Worm (Caenorhabditis elegans) whole organism, early embryonic: ENCODE measurements around the gene ugt-66.

Source experiments
- B0310.2 ChIP-seq: sonication (generic microtip); optimal IDR thresholded peaks from 2 replicates; lab custom pipeline; 2016; ENCODE audit warnings: mild to moderate bottlenecking, missing genetic modification characterization, missing compliant biosample characterization
- F13C5.2 ChIP-seq: sonication (generic microtip); optimal IDR thresholded peaks from 2 replicates; lab custom pipeline; 2017; ENCODE audit warnings: mild to moderate bottlenecking, missing genetic modification characterization, inconsistent platforms, missing compliant biosample characterization
- aly-1 ChIP-seq: sonication (generic microtip); optimal IDR thresholded peaks from 2 replicates; lab custom pipeline; 2016; ENCODE audit warnings: missing genetic modification characterization, missing compliant biosample characterization
- ama-1 ChIP-seq: fragments of 150-350 bp; optimal IDR thresholded peaks from 2 replicates; lab custom pipeline; 2014
- ceh-13 ChIP-seq: fragments of 200-800 bp; sonication (Bioruptor generic); optimal IDR thresholded peaks from 2 replicates; lab custom pipeline; 2018; ENCODE audit warnings: mild to moderate bottlenecking, missing genetic modification characterization, missing compliant biosample characterization
- ceh-36 ChIP-seq: sonication (generic microtip); optimal IDR thresholded peaks from 2 replicates; lab custom pipeline; 2016; ENCODE audit warnings: missing genetic modification characterization, inconsistent platforms, missing compliant biosample characterization
- ets-7 ChIP-seq: sonication (generic microtip); optimal IDR thresholded peaks from 2 replicates; lab custom pipeline; 2016; ENCODE audit warnings: missing genotype, missing genetic modification characterization, missing compliant biosample characterization
- flt-1 ChIP-seq: fragments of 200-800 bp; sonication (Bioruptor generic); IDR thresholded peaks from 2 replicates; pipeline ENCODE4 v1.3.6; 2022; ENCODE audit warnings: missing genetic modification characterization, missing compliant biosample characterization
- hmbx-1 ChIP-seq: sonication (generic microtip); optimal IDR thresholded peaks from 2 replicates; lab custom pipeline; 2016; ENCODE audit warnings: mild to moderate bottlenecking, missing genetic modification characterization, missing compliant biosample characterization
- hmg-4 ChIP-seq: fragments of 200-800 bp; sonication (Bioruptor generic); optimal IDR thresholded peaks from 2 replicates; lab custom pipeline; 2018; ENCODE audit warnings: mild to moderate bottlenecking, missing genetic modification characterization, missing compliant biosample characterization
- hnd-1 ChIP-seq: sonication (generic microtip); optimal IDR thresholded peaks from 2 replicates; lab custom pipeline; 2016; ENCODE audit warnings: missing genetic modification characterization, missing compliant biosample characterization
- pes-1 ChIP-seq: fragments of 200-800 bp; sonication (Bioruptor generic); IDR thresholded peaks from 2 replicates; pipeline ENCODE4 v1.3.6; 2022; ENCODE audit warnings: missing genetic modification reagents, missing genetic modification characterization, missing compliant biosample characterization
- scrt-1 ChIP-seq: fragments of 200-800 bp; sonication (Bioruptor generic); IDR thresholded peaks from 2 replicates; pipeline ENCODE4 v1.3.6; 2022; ENCODE audit warnings: missing genetic modification characterization, missing compliant biosample characterization
- sea-1 ChIP-seq: fragments of 200-800 bp; sonication (Bioruptor generic); conservative IDR thresholded peaks from 2 replicates; pipeline ENCODE4 v1.3.6; 2022; ENCODE audit warnings: missing genetic modification characterization, missing compliant biosample characterization
- tbx-11 ChIP-seq: fragments of 200-800 bp; sonication (Bioruptor generic); IDR thresholded peaks from 2 replicates; pipeline ENCODE4 v1.3.6; 2022; ENCODE audit warnings: missing genetic modification characterization, missing compliant biosample characterization
- tbx-37 ChIP-seq: fragments of 200-800 bp; sonication (Bioruptor generic); conservative IDR thresholded peaks from 2 replicates; pipeline ENCODE4 v1.3.6; 2022; ENCODE audit warnings: missing genetic modification reagents, missing genetic modification characterization, missing compliant biosample characterization
- tra-4 ChIP-seq: sonication (generic microtip); optimal IDR thresholded peaks from 2 replicates; lab custom pipeline; 2017; ENCODE audit warnings: missing genetic modification characterization, missing compliant biosample characterization

The ugt-66 gene

ce11 chrIII:6215943-6216342, 21.6 kb upstream of the ugt-66 start:
- TF ChIP-seq hnd-1 (tag; lab: Kevin White, UChicago) (no peak), ceh-13 (GFP tag; lab: Kevin White, UChicago) (no peak), B0310.2 (tag; lab: Kevin White, UChicago) (no peak), tbx-11 (GFP tag; lab: Robert Waterston, UW) (no peak), scrt-1 (no peak), tbx-37 (GFP tag; lab: Robert Waterston, UW) (no peak), ama-1 (lab: Kevin White, UChicago) (no peak), ets-7 (tag; lab: Kevin White, UChicago) (no peak), aly-1 (tag; lab: Kevin White, UChicago) (no peak), sea-1 (GFP tag; lab: Robert Waterston, UW) (no peak), ceh-36 (no peak)

DNA sequence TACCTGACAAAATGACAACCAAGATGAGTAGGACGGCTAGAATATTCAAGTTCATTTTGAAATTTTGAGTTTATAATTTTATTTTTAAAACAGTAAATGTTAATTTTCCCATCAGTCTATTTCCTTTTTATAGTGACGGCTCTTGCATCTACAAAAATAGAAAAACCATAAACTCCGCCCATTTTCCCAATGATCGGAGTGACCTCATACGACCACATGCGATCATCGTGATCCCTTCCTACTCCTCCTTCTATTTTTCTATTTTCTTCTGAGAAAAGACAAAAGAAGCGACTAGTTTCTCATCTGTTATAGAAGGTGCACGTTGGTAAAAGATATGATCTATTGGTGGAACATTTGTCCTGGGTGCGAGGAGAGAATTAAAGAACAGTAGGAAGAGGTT, 21.1 kb upstream of the ugt-66 start, which contains the start of gene C23G10.11:
TSS of gene C23G10.11 (minus strand) at position 101 of the 400 bp plus-strand sequence.
- TF ChIP-seq hnd-1 (tag; lab: Kevin White, UChicago) (no peak), ceh-13 (GFP tag; lab: Kevin White, UChicago) (no peak), ceh-36 (no peak), pes-1 (GFP tag; lab: Robert Waterston, UW) (no peak), sea-1 (GFP tag; lab: Robert Waterston, UW) (no peak), B0310.2 (tag; lab: Kevin White, UChicago) (no peak), tra-4 (tag; lab: Kevin White, UChicago) (no peak)

- TF ChIP-seq tbx-37 (GFP tag; lab: Robert Waterston, UW) = no peak
- no peak for TF ChIP-seq tbx-11 (GFP tag; lab: Robert Waterston, UW)
- no peak for TF ChIP-seq tra-4 (tag; lab: Kevin White, UChicago)
- TF ChIP-seq hmg-4 (GFP tag; lab: Kevin White, UChicago) = no peak
- TF ChIP-seq aly-1 (tag; lab: Kevin White, UChicago) = no peak
- TF ChIP-seq hmbx-1 (tag; lab: Kevin White, UChicago) = no peak
- TF ChIP-seq ama-1 (lab: Kevin White, UChicago) = no peak
- no peak for TF ChIP-seq hnd-1 (tag; lab: Kevin White, UChicago)
- no peak for TF ChIP-seq scrt-1
Observed at ce11 chrIII:6213915-6214314, 19.5 kb upstream of the ugt-66 start, which contains the start of gene C23G10.10. C23G10.10 (minus strand) TSS chrIII:6214015.

DNA sequence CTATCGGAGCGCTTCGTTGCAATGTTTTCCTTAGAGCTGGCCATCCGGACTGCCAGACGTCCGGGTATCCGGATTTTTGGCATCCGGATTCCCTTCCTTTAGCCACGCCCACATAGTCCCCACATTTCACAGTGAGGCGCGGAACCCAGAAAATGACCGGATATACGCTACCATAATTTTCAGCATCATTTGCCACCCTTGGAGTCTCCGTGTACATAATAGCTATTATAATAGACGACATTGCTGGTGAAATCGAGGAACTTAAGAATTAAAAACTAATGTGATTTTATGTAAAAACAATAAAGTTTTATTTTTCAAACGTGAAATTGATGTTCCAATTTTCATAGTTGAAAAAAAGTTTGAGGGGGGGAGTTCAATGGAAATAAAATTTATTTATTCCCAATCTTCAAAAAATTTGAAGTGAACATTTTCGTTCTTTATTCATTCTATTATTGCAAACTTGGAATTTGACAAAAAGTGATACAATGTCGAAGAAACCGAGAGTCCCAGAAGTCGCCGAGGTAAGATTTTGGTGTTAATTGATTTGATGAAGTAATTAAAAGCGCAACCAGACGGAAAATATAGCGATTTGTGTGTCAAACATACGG, 15.9 kb upstream of the ugt-66 start:
- TF ChIP-seq hnd-1 (tag; lab: Kevin White, UChicago) = no peak
- no peak for TF ChIP-seq pes-1 (GFP tag; lab: Robert Waterston, UW)
- no peak for TF ChIP-seq scrt-1
- TF ChIP-seq ets-7 (tag; lab: Kevin White, UChicago) = no peak
- TF ChIP-seq tbx-11 (GFP tag; lab: Robert Waterston, UW) = no peak
- no peak for TF ChIP-seq F13C5.2 (tag; lab: Kevin White, UChicago)
- no peak for TF ChIP-seq tra-4 (tag; lab: Kevin White, UChicago)
- TF ChIP-seq hmbx-1 (tag; lab: Kevin White, UChicago) = no peak
- TF ChIP-seq hmg-4 (GFP tag; lab: Kevin White, UChicago) = no peak
- TF ChIP-seq sea-1 (GFP tag; lab: Robert Waterston, UW) = no peak
- no peak for TF ChIP-seq ceh-36
- TF ChIP-seq B0310.2 (tag; lab: Kevin White, UChicago) = no peak
- no peak for TF ChIP-seq tbx-37 (GFP tag; lab: Robert Waterston, UW)
- TF ChIP-seq aly-1 (tag; lab: Kevin White, UChicago) = no peak

ce11 chrIII:6208984-6209383, 14.6 kb upstream of the ugt-66 start, which contains the start of gene C23G10.1:
C23G10.1 (plus strand) TSS chrIII:6209284.
- TF ChIP-seq hmg-4 (GFP tag; lab: Kevin White, UChicago) (no peak), ama-1 (lab: Kevin White, UChicago) (no peak), ceh-36 (no peak), scrt-1 (no peak), hmbx-1 (tag; lab: Kevin White, UChicago) (no peak), tra-4 (tag; lab: Kevin White, UChicago) (no peak), F13C5.2 (tag; lab: Kevin White, UChicago) (no peak), pes-1 (GFP tag; lab: Robert Waterston, UW) (no peak), aly-1 (tag; lab: Kevin White, UChicago) (no peak), ets-7 (tag; lab: Kevin White, UChicago) (no peak), tbx-37 (GFP tag; lab: Robert Waterston, UW) (no peak), ceh-13 (GFP tag; lab: Kevin White, UChicago) (no peak), sea-1 (GFP tag; lab: Robert Waterston, UW) (no peak), flt-1 (GFP tag; lab: Robert Waterston, UW) (no peak)

DNA sequence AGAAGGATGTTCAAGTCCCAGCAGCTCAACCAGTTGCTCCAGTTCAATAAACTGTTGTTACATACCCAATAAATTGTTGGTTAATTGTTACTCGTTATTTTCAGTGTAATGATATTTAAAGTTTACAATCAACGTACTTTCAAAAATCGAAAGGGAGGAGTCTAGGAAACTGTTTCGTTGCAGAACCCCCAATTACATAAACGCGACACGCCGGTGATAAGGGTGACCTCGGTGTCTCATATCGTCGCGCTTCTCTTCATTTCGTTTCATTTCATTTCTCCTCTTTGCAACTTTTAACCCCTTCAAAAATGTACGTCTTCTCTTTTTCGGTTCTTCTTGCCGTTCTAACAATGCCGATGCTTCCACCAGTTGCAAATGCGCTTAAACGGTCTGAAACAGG, 13.5 kb upstream of the ugt-66 start, which contains the start of gene C23G10.2:
TSS of gene C23G10.2 (plus strand) at position 184 of the 400 bp plus-strand sequence.
- TF ChIP-seq ets-7 (tag; lab: Kevin White, UChicago) (no peak), hnd-1 (tag; lab: Kevin White, UChicago) (no peak), tbx-11 (GFP tag; lab: Robert Waterston, UW) (no peak), hmbx-1 (tag; lab: Kevin White, UChicago) (no peak)

- TF ChIP-seq scrt-1 = no peak
Observed at ce11 chrIII:6207046-6207445, 12.7 kb upstream of the ugt-66 start.
